Fruit fly (Drosophila melanogaster): Measurements from ENCODE around the gene SdhBL.

SdhBL gene

dm6 chrX:18923531-18923930 is 29.3 kb downstream of the SdhBL start (continued):
- no peak for TF ChIP-seq CG7745 (tag; optimal IDR thresholded peaks at IDR 0.05)
- no peak for TF ChIP-seq CG17912 (GFP tag; optimal IDR thresholded peaks at IDR 0.05)
- TF ChIP-seq yki (optimal IDR thresholded peaks at IDR 0.05), result no peak
- TF ChIP-seq inv (GFP tag; IDR thresholded peaks at IDR 0.05; ENCODE audit: partially characterized antibody), result no peak
- no peak for TF ChIP-seq CG16779 (GFP tag; IDR thresholded peaks at IDR 0.05)
- peak; percentile 91 for TF ChIP-seq sens (GFP tag)
- no peak for TF ChIP-seq br (optimal IDR thresholded peaks at IDR 0.05)
- TF ChIP-seq prd (optimal IDR thresholded peaks at IDR 0.05), result no peak
- TF ChIP-seq prd (GFP tag; IDR thresholded peaks at IDR 0.05), result peak; percentile 86
- TF ChIP-seq CG12104 (GFP tag; optimal IDR thresholded peaks at IDR 0.05), result no peak
- TF ChIP-seq hth (optimal IDR thresholded peaks at IDR 0.05), result no peak
- no peak for TF ChIP-seq hb (GFP tag; IDR thresholded peaks at IDR 0.05; ENCODE audit: partially characterized antibody)
- TF ChIP-seq insv (GFP tag; optimal IDR thresholded peaks at IDR 0.05), result no peak
- peak; percentile 51 for TF ChIP-seq Xbp1 (GFP tag; optimal IDR thresholded peaks at IDR 0.05)
- TF ChIP-seq danr (GFP tag; IDR thresholded peaks at IDR 0.05), result 0 out of 2 replicates have a peak, but pooled peaks have one; percentile 46
- TF ChIP-seq mirr (GFP tag; optimal IDR thresholded peaks at IDR 0.05), result no peak
- no peak for TF ChIP-seq emc (GFP tag; optimal IDR thresholded peaks at IDR 0.05)
- TF ChIP-seq CG30403 (GFP tag; optimal IDR thresholded peaks at IDR 0.05), result peak; percentile 50
- peak; percentile 41 for TF ChIP-seq CG12769 (tag; optimal IDR thresholded peaks at IDR 0.05)
- TF ChIP-seq gsb-n (tag; optimal IDR thresholded peaks at IDR 0.05), result peak; percentile 28
- no peak for TF ChIP-seq TFAM (GFP tag; optimal IDR thresholded peaks at IDR 0.05)
- TF ChIP-seq Sox102F (GFP tag; optimal IDR thresholded peaks at IDR 0.05), result peak; percentile 66
- TF ChIP-seq nmo (GFP tag; optimal IDR thresholded peaks at IDR 0.05), result peak; percentile 62
- no peak for TF ChIP-seq crc (GFP tag; optimal IDR thresholded peaks at IDR 0.05)
- no peak for TF ChIP-seq hkb (optimal IDR thresholded peaks at IDR 0.05)
- TF ChIP-seq hkb (GFP tag; IDR thresholded peaks at IDR 0.05), result peak; percentile 73
- TF ChIP-seq Deaf1 (tag; optimal IDR thresholded peaks at IDR 0.05), result no peak
- no peak for TF ChIP-seq scrt (GFP tag; optimal IDR thresholded peaks at IDR 0.05)
- TF ChIP-seq vnd (GFP tag; IDR thresholded peaks at IDR 0.05; ENCODE audit: partially characterized antibody), result no peak
- no peak for TF ChIP-seq CG16813 (GFP tag; IDR thresholded peaks at IDR 0.05; ENCODE audit: partially characterized antibody)
- TF ChIP-seq CG15696 (tag; optimal IDR thresholded peaks at IDR 0.05), result no peak
- TF ChIP-seq ase (GFP tag; IDR thresholded peaks at IDR 0.05), result peak; percentile 47; the same call in 2 of the 3 replicates
- TF ChIP-seq lmd (GFP tag; IDR thresholded peaks at IDR 0.05), result peak; percentile 46; the same call in 1 of the 2 replicates
- no peak for TF ChIP-seq CG6813 (GFP tag; optimal IDR thresholded peaks at IDR 0.05)
- TF ChIP-seq bab2 (GFP tag; optimal IDR thresholded peaks at IDR 0.05), result no peak
- TF ChIP-seq Lhr (GFP tag; optimal IDR thresholded peaks at IDR 0.05), result peak; percentile 25
- TF ChIP-seq grau (tag; optimal IDR thresholded peaks at IDR 0.05), result peak; percentile 40
- TF ChIP-seq CG31388 (GFP tag; optimal IDR thresholded peaks at IDR 0.05), result no peak
- no peak for TF ChIP-seq CG12744 (GFP tag; optimal IDR thresholded peaks at IDR 0.05)
- TF ChIP-seq CG4707 (GFP tag; optimal IDR thresholded peaks at IDR 0.05), result no peak
- no peak for TF ChIP-seq Dip2 (GFP tag; IDR thresholded peaks at IDR 0.05)
- TF ChIP-seq Abd-B (GFP tag; optimal IDR thresholded peaks at IDR 0.05), result peak; percentile 4
- TF ChIP-seq onecut (GFP tag; IDR thresholded peaks at IDR 0.05), result peak; percentile 17; the same call in 1 of the 2 replicates
- peak; percentile 31 for TF ChIP-seq CG8089 (GFP tag; optimal IDR thresholded peaks at IDR 0.05)
- TF ChIP-seq CG3281 (GFP tag; optimal IDR thresholded peaks at IDR 0.05), result no peak
- TF ChIP-seq ash1 (GFP tag; optimal IDR thresholded peaks at IDR 0.05), result no peak
- no peak for TF ChIP-seq Hmr (GFP tag; optimal IDR thresholded peaks at IDR 0.05)
- peak; percentile 39 for TF ChIP-seq jumu (GFP tag; optimal IDR thresholded peaks at IDR 0.05)
- TF ChIP-seq salm (tag; optimal IDR thresholded peaks at IDR 0.05), result no peak
- no peak for TF ChIP-seq p53 (GFP tag; optimal IDR thresholded peaks at IDR 0.05)

Measured in whole organism, embryonic.